Worm (Caenorhabditis elegans): Measurements from ENCODE around the gene nova-1.

The nova-1 gene

ce11 chrV:18081857-18082256, at the start of gene nova-1:
TSS of gene nova-1 (minus strand) at chrV:18081957.
- TF ChIP-seq flh-1 (GFP tag; optimal IDR thresholded peaks at IDR 0.05) (no peak), mls-2 (tag; optimal IDR thresholded peaks at IDR 0.05) (no peak), ces-1 (GFP tag; optimal IDR thresholded peaks at IDR 0.05) (no peak), drap-1 (GFP tag; optimal IDR thresholded peaks at IDR 0.05) (no peak), snpc-4 (tag; optimal IDR thresholded peaks at IDR 0.05) (no peak), nhr-28 (tag; optimal IDR thresholded peaks at IDR 0.05) (no peak), sptf-1 (tag; optimal IDR thresholded peaks at IDR 0.05) (no peak), unc-39 (tag; optimal IDR thresholded peaks at IDR 0.05) (no peak)

ce11 chrV:18131049-18131448, 49.3 kb upstream of the nova-1 start, which contains the start of gene Y37H2A.12:
TSS of gene Y37H2A.12 (minus strand) at chrV:18131129.
- TF ChIP-seq pha-4 (tag; optimal IDR thresholded peaks at IDR 0.05) (no peak), cnd-1 (tag; optimal IDR thresholded peaks at IDR 0.05) (no peak), ztf-11 (tag; optimal IDR thresholded peaks at IDR 0.05) (no peak), elt-3 (tag; optimal IDR thresholded peaks at IDR 0.05) (no peak), drap-1 (GFP tag; optimal IDR thresholded peaks at IDR 0.05) (no peak), M03D4.4 (tag; optimal IDR thresholded peaks at IDR 0.05) (no peak), ceh-39 (tag; optimal IDR thresholded peaks at IDR 0.05) (no peak), nhr-2 (tag; optimal IDR thresholded peaks at IDR 0.05) (no peak), nhr-12 (tag; optimal IDR thresholded peaks at IDR 0.05) (no peak), lin-32 (GFP tag; optimal IDR thresholded peaks at IDR 0.05) (no peak), bed-3 (GFP tag; optimal IDR thresholded peaks at IDR 0.05) (no peak), ham-2 (GFP tag; optimal IDR thresholded peaks at IDR 0.05) (no peak), lsy-2 (tag; optimal IDR thresholded peaks at IDR 0.05) (no peak), hlh-1 (tag; optimal IDR thresholded peaks at IDR 0.05) (no peak), nhr-76 (tag; optimal IDR thresholded peaks at IDR 0.05) (no peak), blmp-1 (tag; optimal IDR thresholded peaks at IDR 0.05) (no peak), sptf-1 (tag; optimal IDR thresholded peaks at IDR 0.05) (no peak), zip-8 (tag; optimal IDR thresholded peaks at IDR 0.05) (no peak), nhr-237 (tag; optimal IDR thresholded peaks at IDR 0.05) (no peak), tbx-8 (GFP tag; optimal IDR thresholded peaks at IDR 0.05) (no peak)

- TF ChIP-seq snpc-4 (tag; optimal IDR thresholded peaks at IDR 0.05) = no peak
- TF ChIP-seq elt-1 (tag; optimal IDR thresholded peaks at IDR 0.05; ENCODE audit: borderline replicate concordance, insufficient read depth) = no peak
- no peak for TF ChIP-seq ceh-39 (tag; optimal IDR thresholded peaks at IDR 0.05)
- TF ChIP-seq hlh-1 (tag; optimal IDR thresholded peaks at IDR 0.05) = no peak
- TF ChIP-seq M03D4.4 (tag; optimal IDR thresholded peaks at IDR 0.05) = no peak
- no peak for TF ChIP-seq zip-8 (tag; optimal IDR thresholded peaks at IDR 0.05)
- no peak for TF ChIP-seq ceh-83 (GFP tag; optimal IDR thresholded peaks at IDR 0.05)
- no peak for TF ChIP-seq drap-1 (GFP tag; optimal IDR thresholded peaks at IDR 0.05)
- no peak for TF ChIP-seq nhr-237 (tag; optimal IDR thresholded peaks at IDR 0.05)
- no peak for TF ChIP-seq lsy-2 (tag; optimal IDR thresholded peaks at IDR 0.05)
- no peak for TF ChIP-seq sptf-1 (tag; optimal IDR thresholded peaks at IDR 0.05)
- TF ChIP-seq ztf-11 (tag; optimal IDR thresholded peaks at IDR 0.05) = no peak
- TF ChIP-seq flh-1 (GFP tag; optimal IDR thresholded peaks at IDR 0.05) = no peak
- no peak for TF ChIP-seq blmp-1 (tag; optimal IDR thresholded peaks at IDR 0.05)
- no peak for TF ChIP-seq ceh-43 (GFP tag; optimal IDR thresholded peaks at IDR 0.05)
Measured at ce11 chrV:18128545-18128944, 46.8 kb upstream of the nova-1 start.

- TF ChIP-seq lin-32 (GFP tag; optimal IDR thresholded peaks at IDR 0.05) (no peak), ceh-39 (tag; optimal IDR thresholded peaks at IDR 0.05) (no peak), sem-2 (GFP tag; optimal IDR thresholded peaks at IDR 0.05) (no peak), hlh-1 (tag; optimal IDR thresholded peaks at IDR 0.05) (no peak), pha-4 (tag; optimal IDR thresholded peaks at IDR 0.05) (no peak), unc-62 (GFP tag; optimal IDR thresholded peaks at IDR 0.05) (no peak), zip-8 (tag; optimal IDR thresholded peaks at IDR 0.05) (no peak), elt-1 (tag; optimal IDR thresholded peaks at IDR 0.05; ENCODE audit: borderline replicate concordance, insufficient read depth) (no peak), nhr-2 (tag; optimal IDR thresholded peaks at IDR 0.05) (no peak), nhr-76 (tag; optimal IDR thresholded peaks at IDR 0.05) (no peak), M03D4.4 (tag; optimal IDR thresholded peaks at IDR 0.05) (no peak), bed-3 (GFP tag; optimal IDR thresholded peaks at IDR 0.05) (no peak), ces-1 (GFP tag; optimal IDR thresholded peaks at IDR 0.05) (no peak)
Measured at ce11 chrV:18127192-18127591, 45.4 kb upstream of the nova-1 start, which contains the start of gene fbxa-211. TSS of gene fbxa-211 (plus strand) at chrV:18127519.

- TF ChIP-seq zip-8 (tag; optimal IDR thresholded peaks at IDR 0.05) (no peak), lin-13 (tag; optimal IDR thresholded peaks at IDR 0.05) (no peak), nhr-2 (tag; optimal IDR thresholded peaks at IDR 0.05) (no peak), hlh-1 (tag; optimal IDR thresholded peaks at IDR 0.05) (no peak), ham-2 (GFP tag; optimal IDR thresholded peaks at IDR 0.05) (no peak), unc-120 (tag; optimal IDR thresholded peaks at IDR 0.05; ENCODE audit: poor library complexity, severe bottlenecking) (no peak), sptf-1 (tag; optimal IDR thresholded peaks at IDR 0.05) (no peak), ceh-43 (GFP tag; optimal IDR thresholded peaks at IDR 0.05) (no peak)
Measured at ce11 chrV:18125075-18125474, 43.3 kb upstream of the nova-1 start, which contains the start of gene fbxa-210. TSS of gene fbxa-210 (plus strand) at chrV:18125375.

Measured in whole organism, mixed stage, embryonic.